Fruit fly (Drosophila melanogaster) whole organism, embryonic: Measurements from ENCODE around the gene CG1575.

ENCODE experiments used
- Blimp-1 ChIP-seq: fragments of 200-800 bp; sonication (Bioruptor generic); optimal IDR thresholded peaks from 3 replicates; lab custom pipeline; 2018; ENCODE audit warnings: missing biosample characterization, missing genetic modification characterization, mild to moderate bottlenecking, moderate library complexity, missing genetic modification reagents
- CG10543 ChIP-seq: fragments of 200-800 bp; sonication (Bioruptor generic); optimal IDR thresholded peaks from 3 replicates; lab custom pipeline; 2017; ENCODE audit warnings: missing biosample characterization, mild to moderate bottlenecking, missing genetic modification characterization, moderate library complexity
- CG11696 ChIP-seq: fragments of 200-800 bp; sonication (Bioruptor generic); IDR thresholded peaks from 2 replicates; pipeline ENCODE4 v1.3.6; 2022; ENCODE audit warnings: missing biosample characterization, missing genetic modification characterization
- CG13296 ChIP-seq: fragments of 200-800 bp; sonication (Bioruptor generic); optimal IDR thresholded peaks from 3 replicates; lab custom pipeline; 2018; ENCODE audit warnings: missing biosample characterization, mild to moderate bottlenecking, missing genetic modification characterization
- CG1647 ChIP-seq: fragments of 200-800 bp; sonication (Bioruptor generic); optimal IDR thresholded peaks from 3 replicates; lab custom pipeline; 2016; ENCODE audit warnings: missing biosample characterization, missing genetic modification characterization
- CG17612 ChIP-seq: fragments of 200-800 bp; sonication (Bioruptor generic); IDR thresholded peaks from 2 replicates; pipeline ENCODE4 v1.3.6; 2022; ENCODE audit warnings: missing biosample characterization, missing genetic modification characterization
- CG17912 ChIP-seq: fragments of 200-800 bp; sonication (Bioruptor generic); optimal IDR thresholded peaks from 2 replicates; lab custom pipeline; 2018; ENCODE audit warnings: missing biosample characterization, mild to moderate bottlenecking, missing genetic modification characterization
- CG18262 ChIP-seq: fragments of 200-800 bp; optimal IDR thresholded peaks from 3 replicates; lab custom pipeline; 2019; ENCODE audit warnings: missing biosample characterization, mild to moderate bottlenecking, missing genetic modification characterization, moderate library complexity
- CG31388 ChIP-seq: fragments of 200-800 bp; sonication (Bioruptor generic); optimal IDR thresholded peaks from 2 replicates; lab custom pipeline; 2016; ENCODE audit warnings: missing biosample characterization, missing genetic modification characterization
- CG32767 ChIP-seq: fragments of 200-800 bp; sonication (Bioruptor generic); IDR thresholded peaks from 2 replicates; pipeline ENCODE4 v1.3.6; 2022; ENCODE audit warnings: missing biosample characterization, missing genetic modification characterization
- CG4617 ChIP-seq: fragments of 200-800 bp; sonication (Bioruptor generic); optimal IDR thresholded peaks from 3 replicates; lab custom pipeline; 2016; ENCODE audit warnings: missing biosample characterization, missing genetic modification characterization, borderline replicate concordance
- CG9817 ChIP-seq: fragments of 200-800 bp; sonication (Bioruptor generic); optimal IDR thresholded peaks from 2 replicates; lab custom pipeline; 2018; ENCODE audit warnings: missing biosample characterization, mild to moderate bottlenecking, missing genetic modification characterization, moderate library complexity
- D19A ChIP-seq: fragments of 200-800 bp; optimal IDR thresholded peaks from 3 replicates; lab custom pipeline; 2019; ENCODE audit warnings: missing biosample characterization, mild to moderate bottlenecking, missing genetic modification characterization, moderate library complexity
- Dp ChIP-seq: fragments of 200-800 bp; sonication (Bioruptor generic); optimal IDR thresholded peaks from 2 replicates; lab custom pipeline; 2018; ENCODE audit warnings: missing biosample characterization, mild to moderate bottlenecking, missing genetic modification characterization, moderate library complexity
- E2f2 ChIP-seq: fragments of 200-800 bp; sonication (Bioruptor generic); IDR thresholded peaks from 2 replicates; pipeline ENCODE4 v1.3.6; 2022; ENCODE audit warnings: missing biosample characterization, missing genetic modification characterization
- ERR ChIP-seq: fragments of 200-800 bp; sonication (Bioruptor generic); optimal IDR thresholded peaks from 2 replicates; lab custom pipeline; 2016; ENCODE audit warnings: missing biosample characterization, missing genetic modification characterization
- Hr39 ChIP-seq: fragments of >200 bp; optimal IDR thresholded peaks from 2 replicates; lab custom pipeline; 2017
- Lim3 ChIP-seq: fragments of 200-800 bp; sonication (Bioruptor generic); IDR thresholded peaks from 2 replicates; pipeline ENCODE4 v1.3.6; 2022; ENCODE audit warnings: missing biosample characterization, missing genetic modification characterization
- MBD-R2 ChIP-seq: fragments of 200-800 bp; sonication (Bioruptor generic); IDR thresholded peaks from 2 replicates; pipeline ENCODE4 v1.3.6; 2022; ENCODE audit warnings: missing biosample characterization, missing genetic modification characterization
- Mrtf ChIP-seq: fragments of 200-800 bp; sonication (Bioruptor generic); IDR thresholded peaks from 3 replicates; pipeline ENCODE4 v1.3.6; 2022; ENCODE audit warnings: missing biosample characterization, missing genetic modification characterization
- NC2α ChIP-seq: fragments of 200-800 bp; sonication (Bioruptor generic); optimal IDR thresholded peaks from 2 replicates; lab custom pipeline; 2016; ENCODE audit warnings: missing biosample characterization, missing genetic modification characterization
- Nf-YA ChIP-seq: fragments of 200-800 bp; sonication (Bioruptor generic); IDR thresholded peaks from 2 replicates; pipeline ENCODE4 v1.3.6; 2022; ENCODE audit warnings: missing biosample characterization, missing genetic modification characterization
- Opbp ChIP-seq: fragments of 200-800 bp; sonication (Bioruptor generic); IDR thresholded peaks from 3 replicates; pipeline ENCODE4 v1.3.6; 2022; ENCODE audit warnings: missing biosample characterization, missing genetic modification characterization; ENCODE audit not compliant: partially characterized antibody
- Scr ChIP-seq: fragments of 200-800 bp; sonication (Bioruptor generic); IDR thresholded peaks from 2 replicates; pipeline ENCODE4 v1.3.6; 2022; ENCODE audit warnings: missing biosample characterization, missing genetic modification characterization; ENCODE audit not compliant: partially characterized antibody
- Sox100B ChIP-seq: fragments of 200-800 bp; sonication (Bioruptor generic); optimal IDR thresholded peaks from 3 replicates; lab custom pipeline; 2018; ENCODE audit warnings: missing biosample characterization, mild to moderate bottlenecking, missing genetic modification characterization
- Sox102F ChIP-seq: fragments of 200-800 bp; sonication (Bioruptor generic); optimal IDR thresholded peaks from 2 replicates; lab custom pipeline; 2018; ENCODE audit warnings: missing biosample characterization, mild to moderate bottlenecking, missing genetic modification characterization, moderate library complexity
- Spps ChIP-seq: fragments of 200-800 bp; sonication (Bioruptor generic); optimal IDR thresholded peaks from 2 replicates; lab custom pipeline; 2018; ENCODE audit warnings: missing biosample characterization, mild to moderate bottlenecking, missing genetic modification characterization
- Taf1 ChIP-seq: fragments of 200-800 bp; sonication (Bioruptor generic); IDR thresholded peaks from 2 replicates; pipeline ENCODE4 v1.3.6; 2022; ENCODE audit warnings: missing biosample characterization, missing genetic modification characterization
- ab ChIP-seq: fragments of 200-800 bp; sonication (Bioruptor generic); optimal IDR thresholded peaks from 2 replicates; lab custom pipeline; 2016; ENCODE audit warnings: missing biosample characterization, missing genetic modification characterization
- aop ChIP-seq: fragments of 200-800 bp; sonication (Bioruptor generic); IDR thresholded peaks from 2 replicates; pipeline ENCODE4 v1.3.6; 2022; ENCODE audit warnings: missing biosample characterization, missing genetic modification characterization
- ash1 ChIP-seq: fragments of 200-800 bp; sonication (Bioruptor generic); optimal IDR thresholded peaks from 2 replicates; lab custom pipeline; 2018; ENCODE audit warnings: missing biosample characterization, mild to moderate bottlenecking, missing genetic modification characterization
- bigmax ChIP-seq: fragments of 200-800 bp; sonication (Bioruptor generic); optimal IDR thresholded peaks from 2 replicates; lab custom pipeline; 2018; ENCODE audit warnings: missing biosample characterization, mild to moderate bottlenecking, missing genetic modification characterization
- chif ChIP-seq, 2 experiments: fragments of 200-800 bp; sonication (Bioruptor generic); optimal IDR thresholded peaks; 3 replicates each; lab custom pipeline; 2016; ENCODE audit warnings: missing biosample characterization in 2 of 2, missing genetic modification characterization in 2 of 2
- chn ChIP-seq: fragments of 200-800 bp; sonication (Bioruptor generic); optimal IDR thresholded peaks from 2 replicates; lab custom pipeline; 2016; ENCODE audit warnings: missing biosample characterization, missing genetic modification characterization
- dm ChIP-seq: fragments of 200-800 bp; sonication (Bioruptor generic); optimal IDR thresholded peaks from 3 replicates; lab custom pipeline; 2016; ENCODE audit warnings: missing biosample characterization, missing genetic modification characterization
- dmrt11E ChIP-seq: fragments of 200-800 bp; sonication (Bioruptor generic); optimal IDR thresholded peaks from 3 replicates; lab custom pipeline; 2018; ENCODE audit warnings: missing biosample characterization, mild to moderate bottlenecking, missing genetic modification characterization, moderate library complexity
- emc ChIP-seq: fragments of 200-800 bp; sonication (Bioruptor generic); optimal IDR thresholded peaks from 2 replicates; lab custom pipeline; 2016; ENCODE audit warnings: missing biosample characterization, missing genetic modification characterization
- fd102C ChIP-seq: fragments of 200-800 bp; sonication (Bioruptor generic); optimal IDR thresholded peaks from 2 replicates; lab custom pipeline; 2018; ENCODE audit warnings: missing biosample characterization, mild to moderate bottlenecking, missing genetic modification characterization, moderate library complexity
- fru ChIP-seq: fragments of >200 bp; optimal IDR thresholded peaks from 2 replicates; lab custom pipeline; 2017
- inv ChIP-seq: fragments of 200-800 bp; sonication (Bioruptor generic); IDR thresholded peaks from 2 replicates; pipeline ENCODE4 v1.3.6; 2022; ENCODE audit warnings: missing biosample characterization, missing genetic modification characterization; ENCODE audit not compliant: partially characterized antibody
- jing ChIP-seq: fragments of 200-800 bp; sonication (Bioruptor generic); optimal IDR thresholded peaks from 2 replicates; lab custom pipeline; 2018; ENCODE audit warnings: missing biosample characterization, mild to moderate bottlenecking, missing genetic modification characterization
- ken ChIP-seq: fragments of 200-800 bp; sonication (Bioruptor generic); IDR thresholded peaks from 3 replicates; pipeline ENCODE4 v1.3.6; 2022; ENCODE audit warnings: missing biosample characterization, missing genetic modification characterization
- nmo ChIP-seq: fragments of 200-800 bp; sonication (Bioruptor generic); optimal IDR thresholded peaks from 2 replicates; lab custom pipeline; 2018; ENCODE audit warnings: missing biosample characterization, mild to moderate bottlenecking, missing genetic modification characterization, moderate library complexity
- pros ChIP-seq: fragments of 200-800 bp; sonication (Bioruptor generic); optimal IDR thresholded peaks from 3 replicates; lab custom pipeline; 2019; ENCODE audit warnings: missing biosample characterization, mild to moderate bottlenecking, missing genetic modification characterization, moderate library complexity
- ranshi ChIP-seq: fragments of 200-800 bp; sonication (Bioruptor generic); IDR thresholded peaks from 2 replicates; pipeline ENCODE4 v1.3.6; 2022; ENCODE audit warnings: missing biosample characterization, missing genetic modification characterization
- rib ChIP-seq: fragments of 200-800 bp; sonication (Bioruptor generic); IDR thresholded peaks from 2 replicates; pipeline ENCODE4 v1.3.6; 2022; ENCODE audit warnings: missing biosample characterization, missing genetic modification characterization
- slp2 ChIP-seq: fragments of 200-800 bp; sonication (Bioruptor generic); optimal IDR thresholded peaks from 2 replicates; lab custom pipeline; 2016; ENCODE audit warnings: missing biosample characterization, missing genetic modification characterization
- sna ChIP-seq: fragments of 200-800 bp; sonication (Bioruptor generic); IDR thresholded peaks from 2 replicates; pipeline ENCODE4 v1.3.6; 2022; ENCODE audit warnings: missing biosample characterization, missing genetic modification characterization; ENCODE audit not compliant: partially characterized antibody
- sug ChIP-seq: fragments of 200-800 bp; optimal IDR thresholded peaks from 2 replicates; lab custom pipeline; 2019; ENCODE audit warnings: missing biosample characterization, mild to moderate bottlenecking, missing genetic modification characterization, moderate library complexity
- tio ChIP-seq: fragments of 200-800 bp; sonication (Bioruptor generic); optimal IDR thresholded peaks from 2 replicates; lab custom pipeline; 2017; ENCODE audit warnings: missing biosample characterization, missing genetic modification characterization, inconsistent platforms
- zfh1 ChIP-seq: fragments of 200-800 bp; sonication (Bioruptor generic); IDR thresholded peaks from 3 replicates; pipeline ENCODE4 v1.3.6; 2022; ENCODE audit warnings: missing biosample characterization, missing genetic modification characterization

The CG1575 gene

DNA sequence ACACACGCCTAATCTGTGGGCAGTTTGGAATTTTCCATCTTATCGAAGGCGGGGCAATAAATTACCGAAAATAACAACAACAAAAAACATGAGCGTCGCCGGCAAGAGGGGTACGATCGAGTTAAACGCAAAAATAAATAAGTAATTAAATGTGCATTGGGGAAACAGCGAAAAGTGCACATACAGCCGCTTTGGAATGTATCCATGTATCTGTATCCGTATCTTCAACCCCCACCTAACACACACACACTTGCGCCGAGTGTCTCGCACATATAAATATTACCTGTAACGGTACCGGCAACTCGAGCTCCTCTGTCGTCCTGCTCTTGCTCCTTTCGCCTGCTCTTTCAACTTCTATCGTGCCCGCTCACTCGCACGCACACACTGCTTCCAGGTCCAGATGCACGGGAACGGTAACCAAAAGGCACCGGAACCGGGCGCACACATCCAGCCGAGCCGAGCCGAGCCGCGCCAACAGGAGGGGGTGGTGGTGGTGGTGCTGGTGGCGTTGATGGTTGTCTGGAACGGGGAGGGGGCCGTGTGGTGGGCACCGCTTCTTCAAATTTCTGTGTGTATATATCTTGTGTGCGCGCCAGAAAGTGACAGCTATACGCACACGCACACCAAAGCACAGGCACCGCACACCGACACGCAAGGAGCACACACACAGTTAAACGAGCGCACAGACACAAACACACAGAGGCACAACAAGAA, 24.7 kb downstream of the CG1575 start (continued):
- TF ChIP-seq pros (GFP tag; lab: Kevin White, UChicago) (peak; percentile 66), rib (GFP tag; lab: Robert Waterston, UW) (no peak), CG1647 (GFP tag; lab: Kevin White, UChicago) (no peak), CG17612 (GFP tag; lab: Robert Waterston, UW) (peak; percentile 27; the same call in 1 of the 2 replicates), Hr39 (lab: Kevin White, UChicago) (no peak), Blimp-1 (GFP tag; lab: Kevin White, UChicago) (no peak), ERR (GFP tag; lab: Kevin White, UChicago) (no peak), inv (GFP tag; lab: Robert Waterston, UW) (no peak), CG17912 (no peak), CG4617 (GFP tag; lab: Kevin White, UChicago) (no peak), sna (GFP tag; lab: Robert Waterston, UW) (no peak), CG32767 (GFP tag; lab: Robert Waterston, UW) (peak; percentile 83), CG10543 (GFP tag; lab: Kevin White, UChicago) (peak; percentile 87), ash1 (GFP tag; lab: Kevin White, UChicago) (no peak), chif (GFP tag; optimal IDR thresholded peaks at IDR 0.05; lab: Kevin White, UChicago) (no peak), aop (no peak), Mrtf (GFP tag; lab: Robert Waterston, UW) (no peak), slp2 (GFP tag; lab: Kevin White, UChicago) (no peak), chn (GFP tag; lab: Kevin White, UChicago) (peak; percentile 27), NC2α (GFP tag; lab: Kevin White, UChicago) (no peak), fru (no peak), Sox100B (peak; percentile 9), tio (no peak), jing (GFP tag; lab: Kevin White, UChicago) (no peak), CG11696 (GFP tag; lab: Robert Waterston, UW) (no peak), Spps (tag; lab: Kevin White, UChicago) (no peak), emc (GFP tag; lab: Kevin White, UChicago) (no peak), MBD-R2 (GFP tag; lab: Robert Waterston, UW) (no peak), ab (GFP tag; lab: Kevin White, UChicago) (no peak), CG31388 (GFP tag; lab: Kevin White, UChicago) (no peak), Scr (peak; percentile 17; the same call in 1 of the 2 replicates), bigmax (no peak), CG18262 (tag; lab: Kevin White, UChicago) (no peak), ranshi (GFP tag; lab: Robert Waterston, UW) (peak; percentile 14; the same call in 1 of the 2 replicates), dmrt11E (no peak), Dp (GFP tag; lab: Kevin White, UChicago) (no peak), fd102C (GFP tag; lab: Kevin White, UChicago) (no peak), CG13296 (GFP tag; lab: Kevin White, UChicago) (no peak), Sox102F (GFP tag; lab: Kevin White, UChicago) (peak; percentile 11), ken (GFP tag; lab: Robert Waterston, UW) (no peak), nmo (GFP tag; lab: Kevin White, UChicago) (no peak), Nf-YA (GFP tag; lab: Robert Waterston, UW) (no peak), zfh1 (no peak), Taf1 (no peak), dm (GFP tag; lab: Kevin White, UChicago) (peak; percentile 11), D19A (tag; lab: Kevin White, UChicago) (no peak), CG9817 (tag; lab: Kevin White, UChicago) (no peak), sug (peak; percentile 10), E2f2 (GFP tag; lab: Robert Waterston, UW) (no peak), Opbp (GFP tag; lab: Robert Waterston, UW) (0 out of 3 replicates have a peak, but pooled peaks have one; percentile 39), Lim3 (GFP tag; lab: Robert Waterston, UW) (no peak)
